Worm (Caenorhabditis elegans) whole organism, late embryonic: Measurements from ENCODE around the gene Y43F8B.17.

Experiments used
- ceh-19 ChIP-seq: fragments of 200-800 bp; sonication (Bioruptor generic); optimal IDR thresholded peaks from 2 replicates; lab custom pipeline; 2018; ENCODE audit warnings: mild to moderate bottlenecking, missing genetic modification characterization, missing compliant biosample characterization
- ceh-24 ChIP-seq: sonication (generic microtip); optimal IDR thresholded peaks from 2 replicates; lab custom pipeline; 2016; ENCODE audit warnings: mild to moderate bottlenecking, missing genetic modification characterization, missing compliant biosample characterization
- che-1 ChIP-seq: sonication (generic microtip); optimal IDR thresholded peaks from 2 replicates; lab custom pipeline; 2016; ENCODE audit warnings: mild to moderate bottlenecking, missing genetic modification characterization, missing compliant biosample characterization

ce11 chrV:19467574-19467973, 16.9 kb upstream of the Y43F8B.17 start, which contains the start of gene Y43F8B.23:
- TF ChIP-seq ceh-19 = no peak
- no peak for TF ChIP-seq ceh-24
- no peak for TF ChIP-seq che-1 (tag; lab: Kevin White, UChicago)
